Worm (Caenorhabditis elegans) whole organism, L1 larva: ENCODE results near the gene memo-1.

Experiments
- C16A3.4 ChIP-seq: fragments of 150-350 bp; optimal IDR thresholded peaks from 2 replicates; lab custom pipeline; 2014; ENCODE audit warnings: missing biosample characterization, missing genetic modification characterization
- C34B4.2 ChIP-seq: sonication (generic microtip); optimal IDR thresholded peaks from 2 replicates; lab custom pipeline; 2017; ENCODE audit warnings: mild to moderate bottlenecking, missing genetic modification characterization, missing compliant biosample characterization
- ceh-63 ChIP-seq: fragments of 200-800 bp; sonication (Bioruptor generic); optimal IDR thresholded peaks from 2 replicates; lab custom pipeline; 2018; ENCODE audit warnings: mild to moderate bottlenecking, missing genetic modification characterization, missing compliant biosample characterization
- ceh-8 ChIP-seq: fragments of 200-800 bp; sonication (Bioruptor generic); optimal IDR thresholded peaks from 2 replicates; lab custom pipeline; 2018; ENCODE audit warnings: mild to moderate bottlenecking, missing genetic modification characterization, moderate library complexity, missing compliant biosample characterization
- ceh-90 ChIP-seq: sonication (generic microtip); optimal IDR thresholded peaks from 2 replicates; lab custom pipeline; 2016; ENCODE audit warnings: missing genetic modification characterization, missing compliant biosample characterization
- dsc-1 ChIP-seq: sonication (generic microtip); optimal IDR thresholded peaks from 2 replicates; lab custom pipeline; 2016; ENCODE audit warnings: mild to moderate bottlenecking, missing genetic modification characterization, missing compliant biosample characterization
- efl-1 ChIP-seq, 4 experiments: fragments of 150-350 bp; optimal IDR thresholded peaks in 3 of 4; peaks in 1 of 4; 1 replicate in 1 of 4; 2 replicates in 3 of 4; lab custom pipeline; 2014; ENCODE audit warnings: missing biosample characterization in 2 of 4, missing genetic modification characterization in 2 of 4, missing genetic modification reagents in 2 of 4
- egl-13 ChIP-seq: sonication (generic microtip); optimal IDR thresholded peaks from 2 replicates; lab custom pipeline; 2016; ENCODE audit warnings: missing genotype, missing genetic modification reagents, missing genetic modification characterization, missing compliant biosample characterization
- elt-2 ChIP-seq: sonication (generic microtip); optimal IDR thresholded peaks from 2 replicates; lab custom pipeline; 2016; ENCODE audit warnings: missing genetic modification characterization, mild to moderate bottlenecking, inconsistent platforms, missing compliant biosample characterization, missing genetic modification reagents
- fkh-4 ChIP-seq: sonication (generic microtip); optimal IDR thresholded peaks from 2 replicates; lab custom pipeline; 2016; ENCODE audit warnings: missing compliant biosample characterization, missing genetic modification characterization, borderline replicate concordance
- fkh-8 ChIP-seq: sonication (generic microtip); optimal IDR thresholded peaks from 2 replicates; lab custom pipeline; 2016; ENCODE audit warnings: mild to moderate bottlenecking, missing genetic modification characterization, missing compliant biosample characterization
- grh-1 ChIP-seq: fragments of 200-800 bp; sonication (Bioruptor generic); IDR thresholded peaks from 2 replicates; pipeline ENCODE4 v1.3.6; 2022; ENCODE audit warnings: missing genetic modification reagents, missing genetic modification characterization, missing compliant biosample characterization
- hlh-17 ChIP-seq: fragments of 200-800 bp; sonication (Bioruptor generic); optimal IDR thresholded peaks from 2 replicates; lab custom pipeline; 2018; ENCODE audit warnings: missing genetic modification characterization, mild to moderate bottlenecking, missing compliant biosample characterization, moderate library complexity, borderline replicate concordance
- isw-1 ChIP-seq: fragments of 200-800 bp; sonication (Bioruptor generic); IDR thresholded peaks from 2 replicates; pipeline ENCODE4 v1.3.6; 2022; ENCODE audit warnings: missing genetic modification characterization, missing compliant biosample characterization
- lin-14 ChIP-seq: fragments of 200-800 bp; sonication (Bioruptor generic); optimal IDR thresholded peaks from 2 replicates; lab custom pipeline; 2018; ENCODE audit warnings: mild to moderate bottlenecking, missing genetic modification characterization, moderate library complexity, missing compliant biosample characterization
- lin-39 ChIP-seq: fragments of 150-350 bp; optimal IDR thresholded peaks from 2 replicates; lab custom pipeline; 2014; ENCODE audit warnings: missing biosample characterization, missing genetic modification reagents, missing genetic modification characterization
- lsy-2 ChIP-seq, 2 experiments: fragments of 150-350 bp; optimal IDR thresholded peaks; 2 replicates each; lab custom pipeline; 2014; ENCODE audit warnings: missing biosample characterization in 2 of 2, missing genetic modification characterization in 2 of 2
- mep-1 ChIP-seq: fragments of 150-350 bp; optimal IDR thresholded peaks from 2 replicates; lab custom pipeline; 2014; ENCODE audit warnings: missing biosample characterization, missing genetic modification characterization
- nhr-19 ChIP-seq: fragments of 200-800 bp; sonication (Bioruptor generic); conservative IDR thresholded peaks from 2 replicates; pipeline ENCODE4 v1.3.6; 2022; ENCODE audit warnings: missing genetic modification characterization, missing compliant biosample characterization
- nhr-20 ChIP-seq: sonication (generic microtip); optimal IDR thresholded peaks from 2 replicates; lab custom pipeline; 2016; ENCODE audit warnings: mild to moderate bottlenecking, missing genetic modification characterization, missing compliant biosample characterization
- nhr-47 ChIP-seq: sonication (generic microtip); optimal IDR thresholded peaks from 2 replicates; lab custom pipeline; 2016; ENCODE audit warnings: mild to moderate bottlenecking, missing genetic modification characterization, moderate library complexity, missing compliant biosample characterization
- nhr-71 ChIP-seq: sonication (generic microtip); optimal IDR thresholded peaks from 2 replicates; lab custom pipeline; 2016; ENCODE audit warnings: mild to moderate bottlenecking, missing genetic modification characterization, moderate library complexity, missing compliant biosample characterization
- nhr-84 ChIP-seq: sonication (generic microtip); optimal IDR thresholded peaks from 2 replicates; lab custom pipeline; 2017; ENCODE audit warnings: missing biosample characterization, missing genetic modification characterization
- pag-3 ChIP-seq: sonication (generic microtip); optimal IDR thresholded peaks from 2 replicates; lab custom pipeline; 2017; ENCODE audit warnings: missing genetic modification characterization, mild to moderate bottlenecking, missing compliant biosample characterization, antibody characterized with exemption, borderline replicate concordance; ENCODE audit not compliant: insufficient read depth
- rnt-1 ChIP-seq: sonication (generic microtip); optimal IDR thresholded peaks from 2 replicates; lab custom pipeline; 2016; ENCODE audit warnings: mild to moderate bottlenecking, missing genetic modification characterization, moderate library complexity, missing compliant biosample characterization
- snu-23 ChIP-seq: sonication (generic microtip); optimal IDR thresholded peaks from 2 replicates; lab custom pipeline; 2016; ENCODE audit warnings: missing genetic modification characterization, missing compliant biosample characterization
- swsn-7 ChIP-seq: sonication (generic microtip); optimal IDR thresholded peaks from 2 replicates; lab custom pipeline; 2016; ENCODE audit warnings: missing genetic modification characterization, missing compliant biosample characterization
- tbx-2 ChIP-seq: sonication (generic microtip); optimal IDR thresholded peaks from 2 replicates; lab custom pipeline; 2016; ENCODE audit warnings: missing genetic modification characterization, missing compliant biosample characterization
- tlp-1 ChIP-seq: fragments of 150-350 bp; optimal IDR thresholded peaks from 2 replicates; lab custom pipeline; 2014; ENCODE audit warnings: missing biosample characterization, missing genetic modification characterization
- unc-30 ChIP-seq: sonication (generic microtip); optimal IDR thresholded peaks from 2 replicates; lab custom pipeline; 2017; ENCODE audit warnings: missing biosample characterization, missing genetic modification characterization
- unc-86 ChIP-seq: sonication (generic microtip); optimal IDR thresholded peaks from 2 replicates; lab custom pipeline; 2016; ENCODE audit warnings: missing genetic modification characterization, missing compliant biosample characterization
- xbp-1 ChIP-seq: sonication (generic microtip); optimal IDR thresholded peaks from 2 replicates; lab custom pipeline; 2016; ENCODE audit warnings: missing genetic modification characterization, missing compliant biosample characterization
- zip-4 ChIP-seq: fragments of 200-800 bp; sonication (Bioruptor generic); optimal IDR thresholded peaks from 2 replicates; lab custom pipeline; 2018; ENCODE audit warnings: mild to moderate bottlenecking, missing genetic modification characterization, moderate library complexity, missing compliant biosample characterization
- ztf-4 ChIP-seq: fragments of 150-350 bp; optimal IDR thresholded peaks from 2 replicates; lab custom pipeline; 2014; ENCODE audit warnings: missing biosample characterization, missing genetic modification characterization

The memo-1 gene

DNA sequence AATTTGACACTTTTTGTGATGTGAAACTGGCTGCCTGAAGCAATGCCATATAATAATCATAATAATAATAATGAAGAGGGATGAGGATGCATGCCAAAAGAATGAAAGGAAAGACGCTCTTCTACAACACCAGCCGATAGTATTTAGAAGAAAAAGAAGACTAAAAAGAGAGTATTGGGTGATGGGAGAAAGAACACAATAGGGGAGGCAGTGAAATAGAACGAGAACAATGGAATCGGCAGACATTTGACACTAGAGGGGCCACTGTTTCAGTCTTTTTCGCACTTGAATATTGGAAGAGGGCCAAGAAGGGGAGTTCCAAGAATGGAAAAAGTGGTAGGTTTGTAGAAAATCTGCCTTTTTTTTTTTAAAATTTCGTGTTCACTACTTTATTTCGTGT lies at the start of gene memo-1:
TSS of gene memo-1 (minus strand) at position 2 of the 400 bp plus-strand sequence.
- TF ChIP-seq unc-86 (peak; percentile 8), zip-4 (GFP tag; lab: Kevin White, UChicago) (no peak), lin-14 (GFP tag; lab: Kevin White, UChicago) (peak; percentile 26), nhr-47 (tag; lab: Kevin White, UChicago) (no peak)
- TF ChIP-seq, all 84 proteins: peak for 2

ce11 chrV:7893812-7894381 lies 46.9 kb upstream of the memo-1 start, which contains the start of gene F40A3.6:
Gene F40A3.6 (minus strand): TSS chrV:7893862.
- peak; percentile 80 for TF ChIP-seq rnt-1
- peak; percentile 6 for TF ChIP-seq fkh-4 (tag; lab: Kevin White, UChicago)
- peak; percentile 100 for TF ChIP-seq pag-3
- peak; percentile 64 for TF ChIP-seq egl-13 (tag; lab: Kevin White, UChicago)
- TF ChIP-seq C16A3.4 (tag; lab: Kevin White, UChicago) = no peak
- TF ChIP-seq ceh-63 = peak; percentile 77
- no peak for TF ChIP-seq xbp-1 (tag; lab: Kevin White, UChicago)
- peak; percentile 86 for TF ChIP-seq lin-14 (GFP tag; lab: Kevin White, UChicago)
- TF ChIP-seq swsn-7 (tag; lab: Kevin White, UChicago) = peak; percentile 37
- TF ChIP-seq nhr-20 (tag; lab: Kevin White, UChicago) = peak; percentile 10
- TF ChIP-seq lsy-2 (tag; optimal IDR thresholded peaks at IDR 0.05; lab: Kevin White, UChicago) = peak; percentile 39 to 41
- peak; percentile 29 for TF ChIP-seq nhr-47 (tag; lab: Kevin White, UChicago)
- peak; percentile 40 for TF ChIP-seq ztf-4 (tag; lab: Kevin White, UChicago)
- TF ChIP-seq nhr-71 (tag; lab: Kevin White, UChicago) = peak; percentile 79
- peak; percentile 54 for TF ChIP-seq dsc-1
- TF ChIP-seq snu-23 = peak; percentile 62
- TF ChIP-seq lin-39 (tag; lab: Kevin White, UChicago) = peak; percentile 41
- TF ChIP-seq ceh-8 = no peak
- peak; percentile 56 for TF ChIP-seq nhr-19
- TF ChIP-seq mep-1 (tag; lab: Kevin White, UChicago) = peak; percentile 20
- no peak for TF ChIP-seq unc-30 (tag; lab: Kevin White, UChicago)
- no peak for TF ChIP-seq C34B4.2 (tag; lab: Kevin White, UChicago)
- peak; percentile 3 to 24 for TF ChIP-seq efl-1 (optimal IDR thresholded peaks at IDR 0.05; lab: Kevin White, UChicago)
- TF ChIP-seq efl-1 (GFP tag; optimal IDR thresholded peaks at IDR 0.05 in 1 of 2; lab: Kevin White, UChicago) = peak; percentile 11 to 82
- TF ChIP-seq ceh-90 (tag; lab: Kevin White, UChicago) = no peak
- TF ChIP-seq, all 84 proteins: peak for 18

DNA sequence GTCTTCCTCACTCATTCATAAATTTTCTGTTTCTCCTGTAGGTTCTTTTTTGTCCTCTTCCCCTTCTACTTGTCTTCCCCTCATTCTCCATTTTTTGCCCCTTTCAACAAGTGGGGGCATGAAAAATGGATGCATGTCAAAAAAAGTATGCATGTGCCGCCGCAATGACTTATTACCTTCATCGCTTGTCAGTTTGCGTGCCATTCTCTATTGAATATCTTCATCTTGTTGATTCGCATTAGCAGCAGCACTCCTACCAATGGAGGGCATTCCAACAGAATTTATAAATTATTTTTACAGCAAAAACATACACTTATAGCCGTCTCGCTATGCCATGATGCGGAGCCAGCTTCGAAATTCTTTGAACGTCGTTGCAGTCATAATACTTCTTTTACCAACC lies 44.3 kb upstream of the memo-1 start, which contains the start of gene F40A3.1:
TSS of gene F40A3.1 (plus strand) at position 301 of the 400 bp plus-strand sequence.
- TF ChIP-seq nhr-84 = no peak
- TF ChIP-seq efl-1 (optimal IDR thresholded peaks at IDR 0.05; lab: Kevin White, UChicago) = no peak
- TF ChIP-seq efl-1 (GFP tag; optimal IDR thresholded peaks at IDR 0.05 in 1 of 2; lab: Kevin White, UChicago) = peak in 1 of 2 experiments; percentile 3

ce11 chrV:7888036-7888435 lies 41.1 kb upstream of the memo-1 start:
- TF ChIP-seq efl-1 (optimal IDR thresholded peaks at IDR 0.05; lab: Kevin White, UChicago) (no peak), efl-1 (GFP tag; optimal IDR thresholded peaks at IDR 0.05 in 1 of 2; lab: Kevin White, UChicago) (peak in 1 of 2 experiments; percentile 47), isw-1 (no peak), fkh-8 (no peak), tlp-1 (tag; lab: Kevin White, UChicago) (no peak), hlh-17 (GFP tag; lab: Kevin White, UChicago) (no peak), elt-2 (tag; lab: Kevin White, UChicago) (peak; percentile 40), lin-14 (GFP tag; lab: Kevin White, UChicago) (peak; percentile 5), zip-4 (GFP tag; lab: Kevin White, UChicago) (no peak), tbx-2 (tag; lab: Kevin White, UChicago) (no peak), grh-1 (GFP tag; lab: Robert Waterston, UW) (no peak)
